Fruit fly (Drosophila melanogaster) whole organism, embryonic: ENCODE results near the gene CG9590.

Source experiments
- C15 ChIP-seq: fragments of 200-800 bp; sonication (Bioruptor generic); IDR thresholded peaks from 3 replicates; pipeline ENCODE4 v1.3.6; 2022; ENCODE audit warnings: missing biosample characterization, missing genetic modification characterization
- CG11398 ChIP-seq: fragments of 200-800 bp; sonication (Bioruptor generic); optimal IDR thresholded peaks from 2 replicates; lab custom pipeline; 2016; ENCODE audit warnings: missing biosample characterization, missing genetic modification characterization
- CG12104 ChIP-seq: fragments of 200-800 bp; sonication (Bioruptor generic); optimal IDR thresholded peaks from 3 replicates; lab custom pipeline; 2016; ENCODE audit warnings: missing biosample characterization, missing genetic modification characterization
- CG12942 ChIP-seq: fragments of 200-800 bp; sonication (Bioruptor generic); optimal IDR thresholded peaks from 3 replicates; lab custom pipeline; 2016; ENCODE audit warnings: missing biosample characterization, missing genetic modification characterization
- CG13287 ChIP-seq: fragments of 200-800 bp; sonication (Bioruptor generic); IDR thresholded peaks from 2 replicates; pipeline ENCODE4 v1.3.6; 2022; ENCODE audit warnings: missing biosample characterization, missing genetic modification characterization; ENCODE audit not compliant: partially characterized antibody
- CG15011 ChIP-seq: fragments of 200-800 bp; sonication (Bioruptor generic); optimal IDR thresholded peaks from 3 replicates; lab custom pipeline; 2018; ENCODE audit warnings: missing biosample characterization, mild to moderate bottlenecking, missing genetic modification characterization
- CG2712 ChIP-seq: fragments of 200-800 bp; optimal IDR thresholded peaks from 3 replicates; lab custom pipeline; 2019; ENCODE audit warnings: missing biosample characterization, mild to moderate bottlenecking, missing genetic modification characterization, moderate library complexity
- CG30020 ChIP-seq: fragments of 200-800 bp; optimal IDR thresholded peaks from 2 replicates; lab custom pipeline; 2019; ENCODE audit warnings: missing biosample characterization, mild to moderate bottlenecking, missing genetic modification characterization, moderate library complexity
- CG3838 ChIP-seq: fragments of 200-800 bp; sonication (Bioruptor generic); optimal IDR thresholded peaks from 3 replicates; lab custom pipeline; 2016; ENCODE audit warnings: missing biosample characterization, missing genetic modification characterization
- CG3995 ChIP-seq: fragments of 200-800 bp; sonication (Bioruptor generic); optimal IDR thresholded peaks from 3 replicates; lab custom pipeline; 2016; ENCODE audit warnings: missing biosample characterization, missing genetic modification characterization
- CG4424 ChIP-seq: fragments of 200-800 bp; sonication (Bioruptor generic); optimal IDR thresholded peaks from 3 replicates; lab custom pipeline; 2016; ENCODE audit warnings: missing biosample characterization, missing genetic modification characterization
- CG5180 ChIP-seq: fragments of 200-800 bp; sonication (Bioruptor generic); optimal IDR thresholded peaks from 3 replicates; lab custom pipeline; 2017; ENCODE audit warnings: missing biosample characterization, missing genetic modification characterization, mild to moderate bottlenecking, moderate library complexity, missing genetic modification reagents
- CG6689 ChIP-seq: fragments of 200-800 bp; sonication (Bioruptor generic); IDR thresholded peaks from 2 replicates; pipeline ENCODE4 v1.3.6; 2022; ENCODE audit warnings: missing biosample characterization, missing genetic modification characterization
- CG9817 ChIP-seq: fragments of 200-800 bp; sonication (Bioruptor generic); optimal IDR thresholded peaks from 2 replicates; lab custom pipeline; 2018; ENCODE audit warnings: missing biosample characterization, mild to moderate bottlenecking, missing genetic modification characterization, moderate library complexity
- Camta ChIP-seq: fragments of 200-800 bp; sonication (Bioruptor generic); optimal IDR thresholded peaks from 2 replicates; lab custom pipeline; 2016; ENCODE audit warnings: missing biosample characterization, missing genetic modification characterization
- CoRest ChIP-seq: fragments of 200-800 bp; sonication (Bioruptor generic); optimal IDR thresholded peaks from 3 replicates; lab custom pipeline; 2018; ENCODE audit warnings: missing biosample characterization, mild to moderate bottlenecking, missing genetic modification characterization, moderate library complexity
- D19B ChIP-seq: fragments of 200-800 bp; sonication (Bioruptor generic); optimal IDR thresholded peaks from 2 replicates; lab custom pipeline; 2017; ENCODE audit warnings: missing biosample characterization, mild to moderate bottlenecking, missing genetic modification characterization
- Dip3 ChIP-seq: fragments of 200-800 bp; sonication (Bioruptor generic); optimal IDR thresholded peaks from 3 replicates; lab custom pipeline; 2016; ENCODE audit warnings: missing biosample characterization, missing genetic modification characterization
- E2f2 ChIP-seq: fragments of 200-800 bp; sonication (Bioruptor generic); IDR thresholded peaks from 2 replicates; pipeline ENCODE4 v1.3.6; 2022; ENCODE audit warnings: missing biosample characterization, missing genetic modification characterization
- Eip74EF ChIP-seq, 2 experiments: fragments of 200-800 bp in 1 of 2; fragments of >200 bp in 1 of 2; sonication (Bioruptor generic) in 1 of 2; optimal IDR thresholded peaks; 2 replicates each; lab custom pipeline; 2017 to 2019; ENCODE audit warnings: missing biosample characterization in 2 of 2, missing genetic modification characterization in 2 of 2, mild to moderate bottlenecking in 1 of 2, moderate library complexity in 1 of 2
- Fer3 ChIP-seq: fragments of 200-800 bp; sonication (Bioruptor generic); optimal IDR thresholded peaks from 2 replicates; lab custom pipeline; 2018; ENCODE audit warnings: missing biosample characterization, mild to moderate bottlenecking, missing genetic modification characterization, moderate library complexity
- Hmr ChIP-seq: fragments of 200-800 bp; sonication (Bioruptor generic); optimal IDR thresholded peaks from 3 replicates; lab custom pipeline; 2017; ENCODE audit warnings: mild to moderate bottlenecking, missing biosample characterization, missing genetic modification reagents, missing genetic modification characterization
- Hr51 ChIP-seq, 2 experiments: fragments of 200-800 bp; sonication (Bioruptor generic); optimal IDR thresholded peaks; 2 replicates in 1 of 2; 3 replicates in 1 of 2; lab custom pipeline; 2016 to 2018; ENCODE audit warnings: missing biosample characterization in 2 of 2, missing genetic modification characterization in 2 of 2, mild to moderate bottlenecking in 1 of 2, moderate library complexity in 1 of 2
- Kr ChIP-seq: fragments of 200-800 bp; sonication (Bioruptor generic); optimal IDR thresholded peaks from 2 replicates; lab custom pipeline; 2017; ENCODE audit warnings: missing biosample characterization, mild to moderate bottlenecking, missing genetic modification characterization
- MBD-R2 ChIP-seq: fragments of 200-800 bp; sonication (Bioruptor generic); IDR thresholded peaks from 2 replicates; pipeline ENCODE4 v1.3.6; 2022; ENCODE audit warnings: missing biosample characterization, missing genetic modification characterization
- Oli ChIP-seq: fragments of 200-800 bp; sonication (Bioruptor generic); optimal IDR thresholded peaks from 2 replicates; lab custom pipeline; 2018; ENCODE audit warnings: missing biosample characterization, mild to moderate bottlenecking, missing genetic modification characterization, moderate library complexity
- Opbp ChIP-seq: fragments of 200-800 bp; sonication (Bioruptor generic); IDR thresholded peaks from 3 replicates; pipeline ENCODE4 v1.3.6; 2022; ENCODE audit warnings: missing biosample characterization, missing genetic modification characterization; ENCODE audit not compliant: partially characterized antibody
- Optix ChIP-seq: fragments of 200-800 bp; sonication (Bioruptor generic); IDR thresholded peaks from 3 replicates; pipeline ENCODE4 v1.3.6; 2022; ENCODE audit warnings: missing biosample characterization, missing genetic modification characterization
- Sox102F ChIP-seq: fragments of 200-800 bp; sonication (Bioruptor generic); optimal IDR thresholded peaks from 2 replicates; lab custom pipeline; 2018; ENCODE audit warnings: missing biosample characterization, mild to moderate bottlenecking, missing genetic modification characterization, moderate library complexity
- TFAM ChIP-seq: fragments of 200-800 bp; sonication (Bioruptor generic); optimal IDR thresholded peaks from 2 replicates; lab custom pipeline; 2017; ENCODE audit warnings: missing biosample characterization, missing genetic modification characterization, inconsistent platforms
- Vsx1 ChIP-seq: fragments of 200-800 bp; sonication (Bioruptor generic); optimal IDR thresholded peaks from 2 replicates; lab custom pipeline; 2017; ENCODE audit warnings: missing biosample characterization, mild to moderate bottlenecking, missing genetic modification characterization, missing genetic modification reagents
- bab2 ChIP-seq: fragments of 200-800 bp; sonication (Bioruptor generic); optimal IDR thresholded peaks from 2 replicates; lab custom pipeline; 2016; ENCODE audit warnings: missing biosample characterization, missing genetic modification characterization
- caup ChIP-seq: fragments of 200-800 bp; sonication (Bioruptor generic); optimal IDR thresholded peaks from 3 replicates; lab custom pipeline; 2017; ENCODE audit warnings: missing biosample characterization, mild to moderate bottlenecking, missing genetic modification characterization, moderate library complexity; ENCODE audit not compliant: severe bottlenecking
- ewg ChIP-seq: fragments of 200-800 bp; sonication (Bioruptor generic); optimal IDR thresholded peaks from 3 replicates; lab custom pipeline; 2017; ENCODE audit warnings: mild to moderate bottlenecking, missing biosample characterization, missing genetic modification reagents, missing genetic modification characterization
- ftz-f1 ChIP-seq: fragments of 200-800 bp; sonication (Bioruptor generic); optimal IDR thresholded peaks from 2 replicates; lab custom pipeline; 2016; ENCODE audit warnings: missing biosample characterization, missing genetic modification characterization
- gfzf ChIP-seq: fragments of 200-800 bp; sonication (Bioruptor generic); optimal IDR thresholded peaks from 2 replicates; lab custom pipeline; 2016; ENCODE audit warnings: missing biosample characterization, mild to moderate bottlenecking, missing genetic modification characterization, moderate library complexity
- hbn ChIP-seq: fragments of 200-800 bp; sonication (Bioruptor generic); IDR thresholded peaks from 2 replicates; pipeline ENCODE4 v1.3.6; 2022; ENCODE audit warnings: missing biosample characterization, missing genetic modification characterization; ENCODE audit not compliant: partially characterized antibody
- hkb ChIP-seq, 2 experiments: fragments of 200-800 bp in 1 of 2; fragments of >200 bp in 1 of 2; sonication (Bioruptor generic) in 1 of 2; IDR thresholded peaks in 1 of 2; optimal IDR thresholded peaks in 1 of 2; 2 replicates each; pipeline versions ENCODE4 v1.3.6 to Lab custom; 2017 to 2022; ENCODE audit warnings: missing biosample characterization in 1 of 2, missing genetic modification characterization in 1 of 2
- lbe ChIP-seq: fragments of 200-800 bp; sonication (Bioruptor generic); optimal IDR thresholded peaks from 2 replicates; lab custom pipeline; 2016; ENCODE audit warnings: missing biosample characterization, mild to moderate bottlenecking, missing genetic modification characterization
- mam ChIP-seq: fragments of 200-800 bp; sonication (Bioruptor generic); optimal IDR thresholded peaks from 3 replicates; lab custom pipeline; 2016; ENCODE audit warnings: missing biosample characterization, missing genetic modification characterization
- mirr ChIP-seq: fragments of 200-800 bp; sonication (Bioruptor generic); optimal IDR thresholded peaks from 3 replicates; lab custom pipeline; 2018; ENCODE audit warnings: missing biosample characterization, mild to moderate bottlenecking, missing genetic modification characterization
- pho ChIP-seq: fragments of 200-800 bp; sonication (Bioruptor generic); optimal IDR thresholded peaks from 2 replicates; lab custom pipeline; 2016; ENCODE audit warnings: missing biosample characterization, missing genetic modification characterization
- prd ChIP-seq, 3 experiments: fragments of >200 bp in 2 of 3; fragments of 200-800 bp in 1 of 3; sonication (Bioruptor generic) in 1 of 3; optimal IDR thresholded peaks in 2 of 3; IDR thresholded peaks in 1 of 3; 2 replicates in 2 of 3; 3 replicates in 1 of 3; pipeline versions ENCODE4 v1.3.6 to Lab custom; 2017 to 2022; ENCODE audit warnings: missing biosample characterization in 1 of 3, missing genetic modification characterization in 1 of 3
- pum ChIP-seq: fragments of 200-800 bp; sonication (Bioruptor generic); optimal IDR thresholded peaks from 2 replicates; lab custom pipeline; 2016; ENCODE audit warnings: missing biosample characterization, missing genetic modification characterization
- scrt ChIP-seq: fragments of 200-800 bp; sonication (Bioruptor generic); optimal IDR thresholded peaks from 2 replicates; lab custom pipeline; 2018; ENCODE audit warnings: missing biosample characterization, mild to moderate bottlenecking, missing genetic modification characterization, moderate library complexity
- sd ChIP-seq: fragments of 200-800 bp; sonication (Bioruptor generic); optimal IDR thresholded peaks from 3 replicates; lab custom pipeline; 2018; ENCODE audit warnings: missing biosample characterization, mild to moderate bottlenecking, missing genetic modification characterization, moderate library complexity
- tio ChIP-seq: fragments of 200-800 bp; sonication (Bioruptor generic); optimal IDR thresholded peaks from 2 replicates; lab custom pipeline; 2017; ENCODE audit warnings: missing biosample characterization, missing genetic modification characterization, inconsistent platforms
- tna ChIP-seq: fragments of 200-800 bp; sonication (Bioruptor generic); IDR thresholded peaks from 2 replicates; pipeline ENCODE4 v1.3.6; 2022; ENCODE audit warnings: missing biosample characterization, missing genetic modification characterization; ENCODE audit not compliant: partially characterized antibody
- tx ChIP-seq: fragments of 200-800 bp; sonication (Bioruptor generic); optimal IDR thresholded peaks from 2 replicates; lab custom pipeline; 2016; ENCODE audit warnings: missing biosample characterization, missing genetic modification characterization

Gene CG9590

DNA sequence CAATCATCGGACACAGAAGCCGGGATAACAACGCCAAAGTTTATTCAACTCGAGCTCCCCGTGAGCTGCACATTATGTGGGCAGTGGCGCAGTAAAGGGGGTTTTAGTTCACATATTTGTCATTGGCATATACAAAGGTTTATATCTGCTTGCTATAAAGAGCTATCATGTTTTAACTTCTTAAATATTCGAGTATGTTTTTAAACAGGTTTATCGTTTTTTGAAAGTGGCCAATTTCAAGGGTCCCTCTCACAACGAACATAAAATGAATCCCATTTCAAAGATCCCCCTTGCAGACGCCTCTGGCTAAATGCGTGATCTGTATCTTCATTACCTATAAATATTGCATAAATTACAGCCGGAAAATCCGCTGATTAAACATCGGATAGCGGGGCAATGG lies 41.1 kb downstream of the CG9590 start (continued):
- TF ChIP-seq TFAM (GFP tag; lab: Kevin White, UChicago): no peak
- peak; percentile 24; the same call in 1 of the 2 replicates for TF ChIP-seq CG6689 (GFP tag; lab: Robert Waterston, UW)
- peak; percentile 16 for TF ChIP-seq mam
- peak; percentile 13 for TF ChIP-seq CG9817 (tag; lab: Kevin White, UChicago)
- TF ChIP-seq D19B (GFP tag; lab: Kevin White, UChicago): no peak
- no peak for TF ChIP-seq MBD-R2
- no peak for TF ChIP-seq hkb (optimal IDR thresholded peaks at IDR 0.05; lab: Kevin White, UChicago)
- TF ChIP-seq hkb (GFP tag; IDR thresholded peaks at IDR 0.05; lab: Robert Waterston, UW): 0 out of 2 replicates have a peak, but pooled peaks have one; percentile 33
- no peak for TF ChIP-seq Vsx1 (GFP tag; lab: Kevin White, UChicago)
- TF ChIP-seq tio (GFP tag; lab: Kevin White, UChicago): no peak
- TF ChIP-seq Hmr (GFP tag; lab: Kevin White, UChicago): no peak
- no peak for TF ChIP-seq CG12104 (GFP tag; lab: Kevin White, UChicago)
- TF ChIP-seq scrt (GFP tag; lab: Kevin White, UChicago): no peak
- TF ChIP-seq Eip74EF (GFP tag; optimal IDR thresholded peaks at IDR 0.05; lab: Kevin White, UChicago): peak in 1 of 2 experiments; percentile 3
- no peak for TF ChIP-seq ftz-f1 (GFP tag; lab: Kevin White, UChicago)
- TF ChIP-seq lbe (GFP tag; lab: Kevin White, UChicago): peak; percentile 31
- TF ChIP-seq Optix: no peak
- TF ChIP-seq Sox102F (GFP tag; lab: Kevin White, UChicago): peak; percentile 51
- TF ChIP-seq bab2 (GFP tag; lab: Kevin White, UChicago): peak; percentile 19
- no peak for TF ChIP-seq CG13287 (GFP tag; lab: Robert Waterston, UW)
- TF ChIP-seq CG4424: no peak
- TF ChIP-seq gfzf (GFP tag; lab: Kevin White, UChicago): no peak
- peak; percentile 21 for TF ChIP-seq CoRest (tag; lab: Kevin White, UChicago)
- no peak for TF ChIP-seq tna (GFP tag; lab: Robert Waterston, UW)
- TF ChIP-seq Fer3 (tag; lab: Kevin White, UChicago): no peak
- no peak for TF ChIP-seq CG11398 (GFP tag; lab: Kevin White, UChicago)
- no peak for TF ChIP-seq Hr51 (GFP tag; optimal IDR thresholded peaks at IDR 0.05; lab: Kevin White, UChicago)
- TF ChIP-seq CG2712: peak; percentile 50
- TF ChIP-seq tx (GFP tag; lab: Kevin White, UChicago): no peak
- TF ChIP-seq Oli (tag; lab: Kevin White, UChicago): peak; percentile 34
- TF ChIP-seq CG5180: peak; percentile 20
- TF ChIP-seq hbn (GFP tag; lab: Robert Waterston, UW): no peak
- no peak for TF ChIP-seq Opbp
- no peak for TF ChIP-seq CG3995 (GFP tag; lab: Kevin White, UChicago)
- TF ChIP-seq ewg: no peak
- no peak for TF ChIP-seq CG30020 (tag; lab: Kevin White, UChicago)
- no peak for TF ChIP-seq Kr
- no peak for TF ChIP-seq C15 (GFP tag; lab: Robert Waterston, UW)
- TF ChIP-seq prd (optimal IDR thresholded peaks at IDR 0.05; lab: Kevin White, UChicago): no peak
- TF ChIP-seq prd (GFP tag; IDR thresholded peaks at IDR 0.05; lab: Robert Waterston, UW): peak; percentile 30; the same call in 1 of the 3 replicates
- no peak for TF ChIP-seq caup (GFP tag; lab: Kevin White, UChicago)
- no peak for TF ChIP-seq CG15011 (GFP tag; lab: Kevin White, UChicago)
- peak; percentile 16 for TF ChIP-seq Camta
- no peak for TF ChIP-seq pho
- no peak for TF ChIP-seq sd
- TF ChIP-seq CG3838 (GFP tag; lab: Kevin White, UChicago): no peak
- no peak for TF ChIP-seq CG12942
- TF ChIP-seq Dip3: no peak
- TF ChIP-seq E2f2 (GFP tag; lab: Robert Waterston, UW): no peak
- TF ChIP-seq mirr: no peak
- no peak for TF ChIP-seq pum
